Worm (Caenorhabditis elegans) whole organism, young adult: ENCODE measurements around the gene heh-1.

Experiments used
- D2030.7 ChIP-seq: fragments of 200-800 bp; sonication (Bioruptor generic); IDR thresholded peaks from 2 replicates; pipeline ENCODE4 v1.3.6; 2022; ENCODE audit warnings: missing genetic modification reagents, missing genetic modification characterization, missing compliant biosample characterization
- F10E7.11 ChIP-seq: sonication (generic microtip); optimal IDR thresholded peaks from 2 replicates; lab custom pipeline; 2017; ENCODE audit warnings: mild to moderate bottlenecking, missing genetic modification characterization, moderate library complexity, missing compliant biosample characterization
- F57A8.1 ChIP-seq: fragments of 200-800 bp; sonication (Bioruptor generic); optimal IDR thresholded peaks from 2 replicates; lab custom pipeline; 2018; ENCODE audit warnings: mild to moderate bottlenecking, missing genetic modification characterization, moderate library complexity, missing compliant biosample characterization
- Y53G8AR.9 ChIP-seq: fragments of 200-800 bp; sonication (Bioruptor generic); conservative IDR thresholded peaks from 2 replicates; pipeline ENCODE4 v1.3.6; 2022; ENCODE audit warnings: missing genetic modification reagents, missing genetic modification characterization, missing compliant biosample characterization
- Y56A3A.18 ChIP-seq: fragments of 200-800 bp; sonication (Bioruptor generic); IDR thresholded peaks from 2 replicates; pipeline ENCODE4 v1.3.6; 2022; ENCODE audit warnings: missing genetic modification reagents, missing genetic modification characterization, missing compliant biosample characterization
- aptf-3 ChIP-seq: fragments of 200-800 bp; sonication (Bioruptor generic); IDR thresholded peaks from 2 replicates; pipeline ENCODE4 v1.3.6; 2022; ENCODE audit warnings: missing genetic modification characterization, missing compliant biosample characterization
- attf-5 ChIP-seq: fragments of 200-800 bp; sonication (Bioruptor generic); optimal IDR thresholded peaks from 2 replicates; lab custom pipeline; 2018; ENCODE audit warnings: mild to moderate bottlenecking, missing genetic modification characterization, missing compliant biosample characterization
- attf-6 ChIP-seq: fragments of 200-800 bp; sonication (Bioruptor generic); IDR thresholded peaks from 2 replicates; pipeline ENCODE4 v1.3.6; 2022; ENCODE audit warnings: missing genetic modification reagents, missing genetic modification characterization, missing compliant biosample characterization
- cebp-1 ChIP-seq, 2 experiments: fragments of 200-800 bp in 1 of 2; sonication (Bioruptor generic) in 1 of 2; sonication (generic microtip) in 1 of 2; IDR thresholded peaks in 1 of 2; optimal IDR thresholded peaks in 1 of 2; 2 replicates each; pipeline versions ENCODE4 v1.3.6 to Lab custom; 2017 to 2022; ENCODE audit warnings: missing compliant biosample characterization in 2 of 2, missing genetic modification characterization in 2 of 2, mild to moderate bottlenecking in 1 of 2, missing genetic modification reagents in 1 of 2, moderate library complexity in 1 of 2
- cebp-2 ChIP-seq: fragments of 200-800 bp; sonication (Bioruptor generic); IDR thresholded peaks from 2 replicates; pipeline ENCODE4 v1.3.6; 2022; ENCODE audit warnings: missing genetic modification characterization, missing compliant biosample characterization
- ceh-27 ChIP-seq: fragments of 200-800 bp; sonication (Bioruptor generic); optimal IDR thresholded peaks from 2 replicates; lab custom pipeline; 2018; ENCODE audit warnings: mild to moderate bottlenecking, missing genetic modification characterization, moderate library complexity, missing compliant biosample characterization
- chd-7 ChIP-seq: sonication (generic microtip); optimal IDR thresholded peaks from 2 replicates; lab custom pipeline; 2016; ENCODE audit warnings: mild to moderate bottlenecking, missing genetic modification characterization, moderate library complexity, missing compliant biosample characterization
- dox-1 ChIP-seq: fragments of 200-800 bp; sonication (Bioruptor generic); IDR thresholded peaks from 2 replicates; pipeline ENCODE4 v1.3.6; 2022; ENCODE audit warnings: missing genetic modification reagents, missing genetic modification characterization, missing compliant biosample characterization
- dpl-1 ChIP-seq: fragments of 150-350 bp; optimal IDR thresholded peaks from 2 replicates; lab custom pipeline; 2014; ENCODE audit warnings: missing biosample characterization, missing genetic modification reagents, missing genetic modification characterization
- efl-1 ChIP-seq: fragments of 150-350 bp; optimal IDR thresholded peaks from 2 replicates; lab custom pipeline; 2014; ENCODE audit warnings: missing biosample characterization, missing genetic modification reagents, missing genetic modification characterization
- ets-4 ChIP-seq: fragments of 200-800 bp; sonication (Bioruptor generic); optimal IDR thresholded peaks from 2 replicates; lab custom pipeline; 2018; ENCODE audit warnings: mild to moderate bottlenecking, missing genetic modification characterization, missing compliant biosample characterization
- fkh-3 ChIP-seq: sonication (generic microtip); optimal IDR thresholded peaks from 2 replicates; lab custom pipeline; 2016; ENCODE audit warnings: mild to moderate bottlenecking, missing genetic modification characterization, missing compliant biosample characterization
- him-1 ChIP-seq: sonication (generic microtip); optimal IDR thresholded peaks from 2 replicates; lab custom pipeline; 2016; ENCODE audit warnings: missing genotype, missing genetic modification reagents, missing genetic modification characterization, missing compliant biosample characterization
- hlh-12 ChIP-seq: sonication (generic microtip); optimal IDR thresholded peaks from 2 replicates; lab custom pipeline; 2016; ENCODE audit warnings: missing genetic modification characterization, missing compliant biosample characterization
- hlh-26 ChIP-seq: fragments of 200-800 bp; sonication (Bioruptor generic); conservative IDR thresholded peaks from 2 replicates; pipeline ENCODE4 v1.3.6; 2022; ENCODE audit warnings: missing genetic modification reagents, missing genetic modification characterization, missing compliant biosample characterization
- hmg-1.2 ChIP-seq: fragments of 200-800 bp; sonication (Bioruptor generic); IDR thresholded peaks from 2 replicates; pipeline ENCODE4 v1.3.6; 2022; ENCODE audit warnings: missing genetic modification reagents, missing genetic modification characterization, missing compliant biosample characterization
- lin-26 ChIP-seq: fragments of 200-800 bp; sonication (Bioruptor generic); IDR thresholded peaks from 2 replicates; pipeline ENCODE4 v1.3.6; 2022; ENCODE audit warnings: missing genetic modification reagents, missing genetic modification characterization, missing compliant biosample characterization
- lin-35 ChIP-seq, 3 experiments: fragments of 150-350 bp in 2 of 3; sonication (generic microtip) in 1 of 3; optimal IDR thresholded peaks; 2 replicates each; lab custom pipeline; 2014 to 2018; ENCODE audit warnings: missing biosample characterization in 3 of 3, missing genetic modification characterization in 3 of 3, missing genetic modification reagents in 3 of 3
- lin-54 ChIP-seq: fragments of 200-800 bp; sonication (Bioruptor generic); optimal IDR thresholded peaks from 2 replicates; lab custom pipeline; 2018; ENCODE audit warnings: mild to moderate bottlenecking, missing genetic modification characterization, missing compliant biosample characterization
- lir-1 ChIP-seq: fragments of 200-800 bp; sonication (Bioruptor generic); conservative IDR thresholded peaks from 2 replicates; pipeline ENCODE4 v1.3.6; 2022; ENCODE audit warnings: missing genetic modification reagents, missing genetic modification characterization, missing compliant biosample characterization
- madf-6 ChIP-seq: fragments of 200-800 bp; sonication (Bioruptor generic); IDR thresholded peaks from 2 replicates; pipeline ENCODE4 v1.3.6; 2022; ENCODE audit warnings: missing genetic modification reagents, missing genetic modification characterization, missing compliant biosample characterization
- mcd-1 ChIP-seq: fragments of 200-800 bp; sonication (Bioruptor generic); IDR thresholded peaks from 2 replicates; pipeline ENCODE4 v1.3.6; 2022; ENCODE audit warnings: missing genetic modification reagents, missing genetic modification characterization, missing compliant biosample characterization
- mel-28 ChIP-seq: sonication (generic microtip); optimal IDR thresholded peaks from 2 replicates; lab custom pipeline; 2016; ENCODE audit warnings: borderline replicate concordance, mild to moderate bottlenecking, missing genetic modification characterization, missing compliant biosample characterization
- nhr-179 ChIP-seq: sonication (generic microtip); optimal IDR thresholded peaks from 2 replicates; lab custom pipeline; 2016; ENCODE audit warnings: mild to moderate bottlenecking, missing genetic modification characterization, missing compliant biosample characterization
- rcor-1 ChIP-seq: fragments of 200-800 bp; sonication (Bioruptor generic); IDR thresholded peaks from 2 replicates; pipeline ENCODE4 v1.3.6; 2022; ENCODE audit warnings: missing genetic modification reagents, missing genetic modification characterization, missing compliant biosample characterization
- rpc-1 ChIP-seq, 2 experiments: fragments of 150-350 bp in 1 of 2; sonication (generic microtip) in 1 of 2; optimal IDR thresholded peaks; 2 replicates each; lab custom pipeline; 2014 to 2018; ENCODE audit warnings: missing biosample characterization in 1 of 2, missing genetic modification characterization in 1 of 2, missing genetic modification reagents in 1 of 2, missing genotype in 1 of 2
- sdz-38 ChIP-seq: sonication (generic microtip); optimal IDR thresholded peaks from 2 replicates; lab custom pipeline; 2016; ENCODE audit warnings: missing genotype, missing genetic modification characterization, missing compliant biosample characterization
- snpc-1.1 ChIP-seq: sonication (generic microtip); optimal IDR thresholded peaks from 2 replicates; lab custom pipeline; 2017; ENCODE audit warnings: missing genetic modification characterization, mild to moderate bottlenecking, missing compliant biosample characterization, antibody characterized with exemption, moderate library complexity, missing genotype, missing genetic modification reagents; ENCODE audit not compliant: insufficient read depth
- snpc-4 ChIP-seq, 5 experiments: fragments of 150-350 bp in 1 of 5; sonication (generic microtip) in 4 of 5; optimal IDR thresholded peaks; 2 replicates each; lab custom pipeline; 2014 to 2018; ENCODE audit warnings: missing genetic modification characterization in 5 of 5, missing biosample characterization in 3 of 5, antibody characterized with exemption in 2 of 5, mild to moderate bottlenecking in 2 of 5, missing compliant biosample characterization in 2 of 5, missing genotype in 2 of 5, moderate library complexity in 2 of 5, missing genetic modification reagents in 1 of 5
- sptf-2 ChIP-seq: fragments of 200-800 bp; sonication (Bioruptor generic); optimal IDR thresholded peaks from 2 replicates; lab custom pipeline; 2018; ENCODE audit warnings: mild to moderate bottlenecking, missing genetic modification characterization, missing compliant biosample characterization
- tlf-1 ChIP-seq: fragments of 200-800 bp; sonication (Bioruptor generic); optimal IDR thresholded peaks from 2 replicates; lab custom pipeline; 2018; ENCODE audit warnings: mild to moderate bottlenecking, missing genetic modification characterization, missing compliant biosample characterization
- ztf-25 ChIP-seq: fragments of 200-800 bp; sonication (Bioruptor generic); IDR thresholded peaks from 2 replicates; pipeline ENCODE4 v1.3.6; 2022; ENCODE audit warnings: missing genetic modification reagents, missing genetic modification characterization, missing compliant biosample characterization

Gene heh-1

DNA sequence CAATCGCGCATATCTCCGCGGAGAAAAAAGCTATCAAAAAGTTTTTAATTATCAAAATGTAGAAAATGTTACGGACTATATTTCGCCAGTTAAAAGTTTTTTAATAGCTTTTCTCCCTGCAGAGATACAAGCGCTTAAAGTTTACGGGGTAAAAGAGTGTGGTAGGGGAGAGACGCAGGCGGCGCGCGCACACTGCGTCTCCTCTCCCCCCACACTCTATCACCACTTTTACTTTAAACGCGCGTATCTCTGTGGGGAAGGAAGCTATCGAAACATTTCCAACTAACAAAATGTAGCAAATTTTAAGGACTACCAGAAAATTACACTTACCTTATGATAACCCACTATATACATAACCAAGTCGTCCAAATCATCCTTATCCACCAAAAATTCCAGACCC lies 4.3 kb upstream of the heh-1 start:
- TF ChIP-seq lir-1 (GFP tag; lab: Robert Waterston, UW) (no peak), hmg-1.2 (peak; percentile 90)

- no peak for TF ChIP-seq chd-7 (tag; lab: Kevin White, UChicago)
These were observed 1.2 kb upstream of the heh-1 start for ce11 chrIII:3200563-3200962.

DNA sequence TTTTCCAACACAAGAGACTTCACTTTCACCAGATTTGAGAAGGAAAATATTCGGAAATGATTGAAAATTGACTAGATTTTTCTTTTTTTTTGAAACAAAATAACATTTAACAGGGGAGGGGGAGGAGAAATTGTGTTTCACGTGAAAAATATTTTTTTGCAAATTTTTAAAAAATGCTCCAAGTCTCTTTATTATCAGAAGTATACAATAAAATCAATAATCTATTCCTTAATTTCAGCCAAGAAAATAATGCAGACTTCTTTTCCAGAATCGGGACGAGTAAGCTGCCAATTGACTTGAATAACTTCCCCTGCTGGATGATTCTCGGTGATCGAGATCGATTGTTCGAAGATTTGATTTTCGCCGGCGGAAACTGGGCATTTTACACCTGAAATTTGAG lies 1.0 kb downstream of the heh-1 start, which contains the start of gene R148.7:
R148.7 (minus strand) TSS at position 101 of the 400 bp plus-strand sequence.
- TF ChIP-seq Y56A3A.18 (GFP tag; lab: Robert Waterston, UW) = no peak
- TF ChIP-seq F10E7.11 (tag; lab: Kevin White, UChicago) = no peak
- no peak for TF ChIP-seq ztf-25 (GFP tag; lab: Robert Waterston, UW)
- TF ChIP-seq ets-4 (GFP tag; lab: Kevin White, UChicago) = no peak
- no peak for TF ChIP-seq snpc-1.1 (tag; lab: Kevin White, UChicago)
- TF ChIP-seq lin-35 (GFP tag; optimal IDR thresholded peaks at IDR 0.05; lab: Kevin White, UChicago) = no peak
- no peak for TF ChIP-seq mel-28 (tag; lab: Kevin White, UChicago)

- TF ChIP-seq ets-4 (GFP tag; lab: Kevin White, UChicago) (no peak), hmg-1.2 (peak; percentile 93)
These were observed 1.4 kb downstream of the heh-1 start for ce11 chrIII:3197904-3198303.

- 0 out of 2 replicates have a peak, but pooled peaks have one; percentile 59 for TF ChIP-seq attf-6 (GFP tag; lab: Robert Waterston, UW)
- TF ChIP-seq rcor-1 (GFP tag; lab: Robert Waterston, UW) = 0 out of 2 replicates have a peak, but pooled peaks have one; percentile 13
- 0 out of 2 replicates have a peak, but pooled peaks have one; percentile 14 for TF ChIP-seq D2030.7 (GFP tag; lab: Robert Waterston, UW)
- TF ChIP-seq lin-26 (GFP tag; lab: Robert Waterston, UW) = peak; percentile 57; the same call in 1 of the 2 replicates
- peak; percentile 22; the same call in 1 of the 2 replicates for TF ChIP-seq madf-6 (GFP tag; lab: Robert Waterston, UW)
- TF ChIP-seq hmg-1.2 = 0 out of 2 replicates have a peak, but pooled peaks have one; percentile 7
These were observed 6.9 kb downstream of the heh-1 start for ce11 chrIII:3192464-3192863.

ce11 chrIII:3191729-3192128 lies 7.6 kb downstream of the heh-1 start:
- TF ChIP-seq tlf-1 (GFP tag; lab: Kevin White, UChicago) (no peak), sptf-2 (GFP tag; lab: Kevin White, UChicago) (no peak), sdz-38 (no peak), ets-4 (GFP tag; lab: Kevin White, UChicago) (no peak), lin-26 (GFP tag; lab: Robert Waterston, UW) (peak; percentile 33; the same call in 1 of the 2 replicates), hlh-26 (GFP tag; lab: Robert Waterston, UW) (no peak), snpc-4 (GFP tag; optimal IDR thresholded peaks at IDR 0.05; lab: Kevin White, UChicago) (no peak), snpc-4 (tag; optimal IDR thresholded peaks at IDR 0.05; lab: Kevin White, UChicago) (no peak), dox-1 (GFP tag; lab: Robert Waterston, UW) (no peak), lin-54 (GFP tag; lab: Kevin White, UChicago) (no peak), ceh-27 (GFP tag; lab: Kevin White, UChicago) (no peak), him-1 (tag; lab: Kevin White, UChicago) (no peak), D2030.7 (GFP tag; lab: Robert Waterston, UW) (no peak), rcor-1 (GFP tag; lab: Robert Waterston, UW) (no peak), hlh-12 (tag; lab: Kevin White, UChicago) (no peak), F57A8.1 (GFP tag; lab: Kevin White, UChicago) (no peak), attf-5 (GFP tag; lab: Kevin White, UChicago) (no peak), rpc-1 (optimal IDR thresholded peaks at IDR 0.05; lab: Kevin White, UChicago) (peak; percentile 47), rpc-1 (tag; optimal IDR thresholded peaks at IDR 0.05; lab: Kevin White, UChicago) (peak; percentile 76), dpl-1 (no peak), mcd-1 (GFP tag; lab: Robert Waterston, UW) (no peak), fkh-3 (tag; lab: Kevin White, UChicago) (no peak), nhr-179 (tag; lab: Kevin White, UChicago) (no peak), cebp-1 (GFP tag; IDR thresholded peaks at IDR 0.05; lab: Robert Waterston, UW) (no peak), cebp-1 (tag; optimal IDR thresholded peaks at IDR 0.05; lab: Kevin White, UChicago) (no peak), Y53G8AR.9 (GFP tag; lab: Robert Waterston, UW) (no peak), cebp-2 (GFP tag; lab: Robert Waterston, UW) (no peak), efl-1 (GFP tag; lab: Kevin White, UChicago) (no peak), aptf-3 (GFP tag; lab: Robert Waterston, UW) (no peak)
